Fruit fly (Drosophila melanogaster) Kc167 (cell line): ENCODE data around the gene CG17237.

Source experiments
- Myc ChIP-seq: fragments of >200 bp; optimal IDR thresholded peaks from 2 replicates; lab custom pipeline; 2017; ENCODE audit warnings: missing external identifiers
- Sin3A ChIP-seq: fragments of >200 bp; optimal IDR thresholded peaks from 2 replicates; lab custom pipeline; 2018; ENCODE audit warnings: missing external identifiers
- h ChIP-seq: fragments of >200 bp; optimal IDR thresholded peaks from 3 replicates; lab custom pipeline; 2018; ENCODE audit warnings: missing external identifiers
- insv ChIP-seq: fragments of >200 bp; optimal IDR thresholded peaks from 3 replicates; lab custom pipeline; 2018; ENCODE audit warnings: missing external identifiers
- psq ChIP-seq: fragments of >200 bp; optimal IDR thresholded peaks from 2 replicates; lab custom pipeline; 2017; ENCODE audit warnings: missing external identifiers
- ttk ChIP-seq: sonication (Bioruptor generic); optimal IDR thresholded peaks from 2 replicates; lab custom pipeline; 2017; ENCODE audit warnings: missing external identifiers

dm6 chr2L:2299803-2300202, 10.6 kb upstream of the CG17237 start, which contains the start of gene CG31949:
- TF ChIP-seq Myc (lab: Kevin White, UChicago) (no peak), psq (lab: Kevin White, UChicago) (no peak), h (lab: Kevin White, UChicago) (no peak), ttk (lab: Kevin White, UChicago) (no peak), insv (lab: Kevin White, UChicago) (no peak), Sin3A (lab: Kevin White, UChicago) (no peak)
